Fruit fly (Drosophila melanogaster) whole organism, prepupa: ENCODE results near the gene CG6769.
A peak's percentile ranks its signal among the peaks of the same experiment; 100 is the strongest.

ENCODE experiments used
- Blimp-1 ChIP-seq: fragments of 200-800 bp; sonication (Bioruptor generic); optimal IDR thresholded peaks from 3 replicates; lab custom pipeline; 2017; ENCODE audit warnings: missing biosample characterization, missing genetic modification characterization, mild to moderate bottlenecking, moderate library complexity, missing genetic modification reagents
- CG10631 ChIP-seq: fragments of 200-800 bp; sonication (Bioruptor generic); optimal IDR thresholded peaks from 2 replicates; lab custom pipeline; 2016; ENCODE audit warnings: missing biosample characterization, missing genetic modification characterization
- CG11294 ChIP-seq: fragments of 200-800 bp; sonication (Bioruptor generic); IDR thresholded peaks from 2 replicates; pipeline ENCODE4 v1.3.6; 2022; ENCODE audit warnings: missing biosample characterization, missing genetic modification characterization
- CG11762 ChIP-seq: fragments of 200-800 bp; sonication (Bioruptor generic); optimal IDR thresholded peaks from 3 replicates; lab custom pipeline; 2016; ENCODE audit warnings: missing biosample characterization, missing genetic modification characterization; ENCODE audit not compliant: insufficient read depth
- CG11902 ChIP-seq: fragments of 200-800 bp; sonication (Bioruptor generic); optimal IDR thresholded peaks from 3 replicates; lab custom pipeline; 2016; ENCODE audit warnings: missing biosample characterization, missing genetic modification characterization
- CG15336 ChIP-seq: fragments of 200-800 bp; sonication (Bioruptor generic); IDR thresholded peaks from 2 replicates; pipeline ENCODE4 v1.3.6; 2022; ENCODE audit warnings: missing biosample characterization, missing genetic modification characterization
- CG1621 ChIP-seq: fragments of 200-800 bp; sonication (Bioruptor generic); optimal IDR thresholded peaks from 3 replicates; lab custom pipeline; 2018; ENCODE audit warnings: missing biosample characterization, mild to moderate bottlenecking, missing genetic modification characterization
- CG16779 ChIP-seq: fragments of 200-800 bp; sonication (Bioruptor generic); optimal IDR thresholded peaks from 3 replicates; lab custom pipeline; 2017; ENCODE audit warnings: missing biosample characterization, mild to moderate bottlenecking, missing genetic modification characterization
- CG3032 ChIP-seq: fragments of 200-800 bp; optimal IDR thresholded peaks from 2 replicates; lab custom pipeline; 2019; ENCODE audit warnings: missing biosample characterization, mild to moderate bottlenecking, missing genetic modification characterization, moderate library complexity
- CG31627 ChIP-seq: fragments of 200-800 bp; sonication (Bioruptor generic); optimal IDR thresholded peaks from 3 replicates; lab custom pipeline; 2016; ENCODE audit warnings: missing biosample characterization, missing genetic modification characterization
- CG32006 ChIP-seq: fragments of 200-800 bp; sonication (Bioruptor generic); optimal IDR thresholded peaks from 3 replicates; lab custom pipeline; 2017; ENCODE audit warnings: missing biosample characterization, mild to moderate bottlenecking, missing genetic modification characterization
- CG34406 ChIP-seq: fragments of 200-800 bp; sonication (Bioruptor generic); optimal IDR thresholded peaks from 3 replicates; lab custom pipeline; 2016; ENCODE audit warnings: missing biosample characterization, missing genetic modification characterization
- CG3919 ChIP-seq: fragments of 200-800 bp; sonication (Bioruptor generic); optimal IDR thresholded peaks from 3 replicates; lab custom pipeline; 2016; ENCODE audit warnings: missing biosample characterization, missing genetic modification characterization
- CG4318 ChIP-seq: fragments of 200-800 bp; sonication (Bioruptor generic); optimal IDR thresholded peaks from 3 replicates; lab custom pipeline; 2017; ENCODE audit warnings: missing biosample characterization, mild to moderate bottlenecking, missing genetic modification characterization
- CG6163 ChIP-seq: fragments of 200-800 bp; sonication (Bioruptor generic); IDR thresholded peaks from 3 replicates; pipeline ENCODE4 v1.3.6; 2022; ENCODE audit warnings: missing biosample characterization, missing genetic modification characterization
- CG6276 ChIP-seq: fragments of 200-800 bp; sonication (Bioruptor generic); optimal IDR thresholded peaks from 2 replicates; lab custom pipeline; 2017; ENCODE audit warnings: missing biosample characterization, mild to moderate bottlenecking, missing genetic modification characterization
- CG6808 ChIP-seq: fragments of 200-800 bp; sonication (Bioruptor generic); optimal IDR thresholded peaks from 3 replicates; lab custom pipeline; 2017; ENCODE audit warnings: missing biosample characterization, missing genetic modification characterization, mild to moderate bottlenecking, moderate library complexity, missing genetic modification reagents
- CG6854 ChIP-seq: fragments of 200-800 bp; sonication (Bioruptor generic); optimal IDR thresholded peaks from 2 replicates; lab custom pipeline; 2017; ENCODE audit warnings: missing biosample characterization, mild to moderate bottlenecking, missing genetic modification characterization
- CG7368 ChIP-seq: fragments of 200-800 bp; sonication (Bioruptor generic); optimal IDR thresholded peaks from 3 replicates; lab custom pipeline; 2016; ENCODE audit warnings: missing biosample characterization, missing genetic modification characterization
- CG8119 ChIP-seq: fragments of 200-800 bp; sonication (Bioruptor generic); IDR thresholded peaks from 3 replicates; pipeline ENCODE4 v1.3.6; 2022; ENCODE audit warnings: missing biosample characterization, missing genetic modification characterization
- CG8319 ChIP-seq: fragments of 200-800 bp; sonication (Bioruptor generic); optimal IDR thresholded peaks from 3 replicates; lab custom pipeline; 2016; ENCODE audit warnings: missing biosample characterization, missing genetic modification characterization
- CG8632 ChIP-seq: fragments of 200-800 bp; sonication (Bioruptor generic); optimal IDR thresholded peaks from 3 replicates; lab custom pipeline; 2016; ENCODE audit warnings: missing biosample characterization, missing genetic modification characterization
- CG9139 ChIP-seq: fragments of 200-800 bp; sonication (Bioruptor generic); optimal IDR thresholded peaks from 3 replicates; lab custom pipeline; 2017; ENCODE audit warnings: missing biosample characterization, mild to moderate bottlenecking, missing genetic modification characterization
- Eip78C ChIP-seq: fragments of 200-800 bp; sonication (Bioruptor generic); peaks from one replicate; lab custom pipeline; 2016; ENCODE audit warnings: missing biosample characterization, missing genetic modification characterization
- Eip93F ChIP-seq: fragments of 200-800 bp; sonication (Bioruptor generic); optimal IDR thresholded peaks from 2 replicates; lab custom pipeline; 2016; ENCODE audit warnings: missing biosample characterization, mild to moderate bottlenecking, missing genetic modification characterization
- Ets21C ChIP-seq: fragments of 200-800 bp; sonication (Bioruptor generic); optimal IDR thresholded peaks from 3 replicates; lab custom pipeline; 2016; ENCODE audit warnings: missing biosample characterization, missing genetic modification characterization
- Ets96B ChIP-seq: fragments of 200-800 bp; optimal IDR thresholded peaks from 2 replicates; lab custom pipeline; 2019; ENCODE audit warnings: missing biosample characterization, mild to moderate bottlenecking, missing genetic modification characterization, moderate library complexity
- Gug ChIP-seq: fragments of 200-800 bp; sonication (Bioruptor generic); IDR thresholded peaks from 2 replicates; pipeline ENCODE4 v1.3.6; 2022; ENCODE audit warnings: missing biosample characterization, missing genetic modification characterization
- Hr38 ChIP-seq: sonication (Bioruptor generic); optimal IDR thresholded peaks from 2 replicates; lab custom pipeline; 2016; ENCODE audit warnings: missing biosample characterization, missing genetic modification characterization
- Hr4 ChIP-seq: fragments of 200-800 bp; sonication (Bioruptor generic); optimal IDR thresholded peaks from 3 replicates; lab custom pipeline; 2016; ENCODE audit warnings: missing biosample characterization, missing genetic modification characterization
- Lpt ChIP-seq: fragments of 200-800 bp; sonication (Bioruptor generic); optimal IDR thresholded peaks from 3 replicates; lab custom pipeline; 2016; ENCODE audit warnings: missing biosample characterization, missing genetic modification characterization
- Met ChIP-seq: fragments of 200-800 bp; sonication (Bioruptor generic); optimal IDR thresholded peaks from 3 replicates; lab custom pipeline; 2016; ENCODE audit warnings: missing biosample characterization, missing genetic modification characterization
- OdsH ChIP-seq: fragments of 200-800 bp; sonication (Bioruptor generic); optimal IDR thresholded peaks from 3 replicates; lab custom pipeline; 2016; ENCODE audit warnings: missing biosample characterization, missing genetic modification characterization
- Smox ChIP-seq: fragments of 200-800 bp; sonication (Bioruptor generic); optimal IDR thresholded peaks from 3 replicates; lab custom pipeline; 2016; ENCODE audit warnings: missing biosample characterization, missing genetic modification characterization
- Sox102F ChIP-seq: fragments of 200-800 bp; sonication (Bioruptor generic); optimal IDR thresholded peaks from 2 replicates; lab custom pipeline; 2016; ENCODE audit warnings: missing biosample characterization, mild to moderate bottlenecking, missing genetic modification characterization
- Sox15 ChIP-seq: fragments of 200-800 bp; sonication (Bioruptor generic); optimal IDR thresholded peaks from 3 replicates; lab custom pipeline; 2016; ENCODE audit warnings: missing biosample characterization, missing genetic modification characterization
- dac ChIP-seq: fragments of 200-800 bp; sonication (Bioruptor generic); optimal IDR thresholded peaks from 2 replicates; lab custom pipeline; 2017; ENCODE audit warnings: missing biosample characterization, mild to moderate bottlenecking, missing genetic modification characterization
- eg ChIP-seq: fragments of 200-800 bp; sonication (Bioruptor generic); IDR thresholded peaks from 3 replicates; pipeline ENCODE4 v1.3.6; 2022; ENCODE audit warnings: missing biosample characterization, missing genetic modification characterization
- esn ChIP-seq: fragments of 200-800 bp; sonication (Bioruptor generic); optimal IDR thresholded peaks from 2 replicates; lab custom pipeline; 2016; ENCODE audit warnings: missing biosample characterization, mild to moderate bottlenecking, missing genetic modification characterization, moderate library complexity
- fd59A ChIP-seq: fragments of 200-800 bp; sonication (Bioruptor generic); optimal IDR thresholded peaks from 2 replicates; lab custom pipeline; 2017; ENCODE audit warnings: missing biosample characterization, mild to moderate bottlenecking, missing genetic modification characterization, missing genetic modification reagents
- fd85E ChIP-seq: fragments of 200-800 bp; sonication (Bioruptor generic); optimal IDR thresholded peaks from 3 replicates; lab custom pipeline; 2016; ENCODE audit warnings: missing biosample characterization, missing genetic modification characterization
- lz ChIP-seq: fragments of 200-800 bp; sonication (Bioruptor generic); optimal IDR thresholded peaks from 3 replicates; lab custom pipeline; 2016; ENCODE audit warnings: missing biosample characterization, missing genetic modification characterization
- net ChIP-seq: fragments of 200-800 bp; sonication (Bioruptor generic); optimal IDR thresholded peaks from 3 replicates; lab custom pipeline; 2016; ENCODE audit warnings: missing biosample characterization, missing genetic modification characterization
- pdm3 ChIP-seq: fragments of 200-800 bp; sonication (Bioruptor generic); optimal IDR thresholded peaks from 3 replicates; lab custom pipeline; 2016; ENCODE audit warnings: missing biosample characterization, missing genetic modification characterization
- salr ChIP-seq, 2 experiments: fragments of 200-800 bp; sonication (Bioruptor generic); optimal IDR thresholded peaks; 3 replicates each; lab custom pipeline; 2016 to 2018; ENCODE audit warnings: missing biosample characterization in 2 of 2, missing genetic modification characterization in 2 of 2, mild to moderate bottlenecking in 1 of 2
- spab ChIP-seq: fragments of 200-800 bp; sonication (Bioruptor generic); optimal IDR thresholded peaks from 2 replicates; lab custom pipeline; 2017; ENCODE audit warnings: missing biosample characterization, mild to moderate bottlenecking, missing genetic modification characterization, missing genetic modification reagents
- ss ChIP-seq, 2 experiments: fragments of 200-800 bp; sonication (Bioruptor generic); optimal IDR thresholded peaks; 2 replicates in 1 of 2; 3 replicates in 1 of 2; lab custom pipeline; 2017 to 2018; ENCODE audit warnings: mild to moderate bottlenecking in 2 of 2, missing biosample characterization in 2 of 2, missing genetic modification characterization in 2 of 2, moderate library complexity in 1 of 2
- svp ChIP-seq: fragments of 200-800 bp; sonication (Bioruptor generic); peaks from one replicate; lab custom pipeline; 2016; ENCODE audit warnings: missing biosample characterization, missing genetic modification characterization
- topi ChIP-seq: fragments of 200-800 bp; sonication (Bioruptor generic); optimal IDR thresholded peaks from 3 replicates; lab custom pipeline; 2016; ENCODE audit warnings: missing biosample characterization, missing genetic modification characterization
- vri ChIP-seq: fragments of 200-800 bp; sonication (Bioruptor generic); optimal IDR thresholded peaks from 3 replicates; lab custom pipeline; 2016; ENCODE audit warnings: missing biosample characterization, mild to moderate bottlenecking, missing genetic modification characterization

The CG6769 gene

DNA sequence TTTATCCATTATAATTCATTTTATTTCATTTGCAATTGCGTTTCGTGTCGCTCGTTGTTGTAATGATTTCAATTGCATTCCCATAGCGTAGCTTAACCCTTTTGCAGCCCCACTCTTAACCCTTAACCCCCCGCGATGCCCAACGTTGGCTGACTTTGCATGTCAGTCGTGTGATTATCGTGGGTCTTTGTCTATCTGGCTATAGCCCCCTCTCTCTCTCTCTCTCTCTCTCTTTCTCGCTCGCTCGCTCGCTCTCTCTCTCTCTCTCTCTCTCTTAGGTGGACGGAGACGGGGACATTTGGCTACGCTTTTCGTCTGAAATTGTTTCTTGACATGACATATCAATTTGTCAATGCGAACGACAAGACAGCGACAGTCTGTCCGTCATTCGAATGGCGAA is 48.6 kb upstream of the CG6769 start:
- TF ChIP-seq CG1621 = no peak
- no peak for TF ChIP-seq CG6276 (GFP tag; lab: Kevin White, UChicago)
- peak in 1 of 2 experiments; percentile 67 for TF ChIP-seq ss (GFP tag; optimal IDR thresholded peaks at IDR 0.05; lab: Kevin White, UChicago)

DNA sequence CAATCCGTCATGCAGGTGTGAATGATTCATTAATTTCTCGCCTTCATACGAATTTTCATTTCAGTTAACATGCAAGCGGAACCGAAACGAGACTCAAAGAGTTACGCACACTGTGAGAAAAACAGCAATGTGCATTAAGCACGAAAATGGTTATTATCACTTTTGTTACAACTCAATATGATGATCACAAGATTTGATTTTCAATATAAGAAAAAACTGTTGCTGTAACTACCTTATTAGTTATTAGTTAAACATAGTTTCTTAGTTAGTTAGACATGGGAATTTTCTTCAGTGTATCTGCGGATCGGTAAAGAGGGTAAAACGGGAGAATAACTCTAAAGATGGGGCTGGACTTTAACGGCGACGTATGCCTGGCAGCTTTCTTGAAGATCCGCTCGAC is 46.0 kb upstream of the CG6769 start:
- no peak for TF ChIP-seq Sox15 (GFP tag; lab: Kevin White, UChicago)
- TF ChIP-seq Sox102F (GFP tag; lab: Kevin White, UChicago) = peak; percentile 71
- TF ChIP-seq CG10631 (GFP tag; lab: Kevin White, UChicago) = peak; percentile 23
- TF ChIP-seq CG8119 = no peak
- TF ChIP-seq CG11762 (GFP tag; lab: Kevin White, UChicago) = no peak
- no peak for TF ChIP-seq CG6276 (GFP tag; lab: Kevin White, UChicago)
- peak; percentile 21 for TF ChIP-seq CG6854
- TF ChIP-seq CG6163 (GFP tag; lab: Robert Waterston, UW) = peak; percentile 57; the same call in 2 of the 3 replicates
- TF ChIP-seq CG16779 (tag; lab: Kevin White, UChicago) = no peak
- no peak for TF ChIP-seq CG4318 (GFP tag; lab: Kevin White, UChicago)
- peak; percentile 84 for TF ChIP-seq Eip78C
- no peak for TF ChIP-seq CG11902
- no peak for TF ChIP-seq Eip93F (GFP tag; lab: Kevin White, UChicago)
- TF ChIP-seq CG3032 (tag; lab: Kevin White, UChicago) = peak; percentile 39
- TF ChIP-seq Ets21C = peak; percentile 50
- TF ChIP-seq CG31627 = peak; percentile 60
- no peak for TF ChIP-seq dac
- TF ChIP-seq svp = peak; percentile 88
- peak; percentile 11 for TF ChIP-seq spab (GFP tag; lab: Kevin White, UChicago)
- TF ChIP-seq Lpt (GFP tag; lab: Kevin White, UChicago) = no peak
- no peak for TF ChIP-seq fd85E (GFP tag; lab: Kevin White, UChicago)
- no peak for TF ChIP-seq Hr4
- TF ChIP-seq Hr38 (GFP tag; lab: Kevin White, UChicago) = no peak
- no peak for TF ChIP-seq CG8319
- TF ChIP-seq vri (GFP tag; lab: Kevin White, UChicago) = peak; percentile 50
- TF ChIP-seq CG15336 = no peak
- no peak for TF ChIP-seq CG7368 (GFP tag; lab: Kevin White, UChicago)
- TF ChIP-seq CG11294 = no peak
- peak; percentile 73 for TF ChIP-seq topi (GFP tag; lab: Kevin White, UChicago)
- no peak for TF ChIP-seq CG32006 (GFP tag; lab: Kevin White, UChicago)
- TF ChIP-seq OdsH = peak; percentile 71
- peak; percentile 57 for TF ChIP-seq Ets96B (tag; lab: Kevin White, UChicago)
- TF ChIP-seq CG9139 = no peak
- peak; percentile 35 for TF ChIP-seq CG1621
- TF ChIP-seq CG6808 (GFP tag; lab: Kevin White, UChicago) = peak; percentile 30
- peak; percentile 20 for TF ChIP-seq pdm3
- TF ChIP-seq net (GFP tag; lab: Kevin White, UChicago) = no peak
- peak; percentile 66 for TF ChIP-seq lz
- peak; percentile 74 for TF ChIP-seq esn
- TF ChIP-seq ss (GFP tag; optimal IDR thresholded peaks at IDR 0.05; lab: Kevin White, UChicago) = peak; percentile 47 to 55
- peak; percentile 34 for TF ChIP-seq fd59A (GFP tag; lab: Kevin White, UChicago)
- peak in 1 of 2 experiments; percentile 8 for TF ChIP-seq salr (GFP tag; optimal IDR thresholded peaks at IDR 0.05; lab: Kevin White, UChicago)
- peak; percentile 76 for TF ChIP-seq Met (GFP tag; lab: Kevin White, UChicago)
- peak; percentile 20 for TF ChIP-seq CG34406 (GFP tag; lab: Kevin White, UChicago)
- peak; percentile 32 for TF ChIP-seq CG8632
- peak; percentile 29 for TF ChIP-seq Blimp-1 (GFP tag; lab: Kevin White, UChicago)
- peak; percentile 68 for TF ChIP-seq Smox (GFP tag; lab: Kevin White, UChicago)
- peak; percentile 41 for TF ChIP-seq CG3919
- no peak for TF ChIP-seq eg
- no peak for TF ChIP-seq Gug (GFP tag; lab: Robert Waterston, UW)
